Worm (Caenorhabditis elegans): ENCODE measurements around the gene K02E11.4.
"Not testable (repeated sequence)": the region's sequence is repeated elsewhere in the genome, so short reads cannot be mapped to it uniquely, and the experiment has no call there.

ce11 chrV:14205214-14205613 is 42.7 kb downstream of the K02E11.4 start, which contains the start of gene T16A9.3:
- not testable (repeated sequence) for TF ChIP-seq W03F9.2, him-1 (tag; optimal IDR thresholded peaks at IDR 0.05)

Measured in whole organism, L4/young adult.